Fruit fly (Drosophila melanogaster) whole organism, prepupa: ENCODE results near the gene CG32647.

Experiments used
- Blimp-1 ChIP-seq: fragments of 200-800 bp; sonication (Bioruptor generic); optimal IDR thresholded peaks from 3 replicates; lab custom pipeline; 2017; ENCODE audit warnings: missing biosample characterization, missing genetic modification characterization, mild to moderate bottlenecking, moderate library complexity, missing genetic modification reagents
- CG1621 ChIP-seq: fragments of 200-800 bp; sonication (Bioruptor generic); optimal IDR thresholded peaks from 3 replicates; lab custom pipeline; 2018; ENCODE audit warnings: missing biosample characterization, mild to moderate bottlenecking, missing genetic modification characterization
- CG31627 ChIP-seq: fragments of 200-800 bp; sonication (Bioruptor generic); optimal IDR thresholded peaks from 3 replicates; lab custom pipeline; 2016; ENCODE audit warnings: missing biosample characterization, missing genetic modification characterization
- CG34406 ChIP-seq: fragments of 200-800 bp; sonication (Bioruptor generic); optimal IDR thresholded peaks from 3 replicates; lab custom pipeline; 2016; ENCODE audit warnings: missing biosample characterization, missing genetic modification characterization
- CG3919 ChIP-seq: fragments of 200-800 bp; sonication (Bioruptor generic); optimal IDR thresholded peaks from 3 replicates; lab custom pipeline; 2016; ENCODE audit warnings: missing biosample characterization, missing genetic modification characterization
- CG6276 ChIP-seq: fragments of 200-800 bp; sonication (Bioruptor generic); optimal IDR thresholded peaks from 2 replicates; lab custom pipeline; 2017; ENCODE audit warnings: missing biosample characterization, mild to moderate bottlenecking, missing genetic modification characterization
- CG6854 ChIP-seq: fragments of 200-800 bp; sonication (Bioruptor generic); optimal IDR thresholded peaks from 2 replicates; lab custom pipeline; 2017; ENCODE audit warnings: missing biosample characterization, mild to moderate bottlenecking, missing genetic modification characterization
- Eip93F ChIP-seq: fragments of 200-800 bp; sonication (Bioruptor generic); optimal IDR thresholded peaks from 2 replicates; lab custom pipeline; 2016; ENCODE audit warnings: missing biosample characterization, mild to moderate bottlenecking, missing genetic modification characterization
- Ets21C ChIP-seq: fragments of 200-800 bp; sonication (Bioruptor generic); optimal IDR thresholded peaks from 3 replicates; lab custom pipeline; 2016; ENCODE audit warnings: missing biosample characterization, missing genetic modification characterization
- Hr39 ChIP-seq: fragments of 200-800 bp; sonication (Bioruptor generic); optimal IDR thresholded peaks from 2 replicates; lab custom pipeline; 2016; ENCODE audit warnings: missing biosample characterization, missing genetic modification characterization
- Met ChIP-seq: fragments of 200-800 bp; sonication (Bioruptor generic); optimal IDR thresholded peaks from 3 replicates; lab custom pipeline; 2016; ENCODE audit warnings: missing biosample characterization, missing genetic modification characterization
- OdsH ChIP-seq: fragments of 200-800 bp; sonication (Bioruptor generic); optimal IDR thresholded peaks from 3 replicates; lab custom pipeline; 2016; ENCODE audit warnings: missing biosample characterization, missing genetic modification characterization
- Smox ChIP-seq: fragments of 200-800 bp; sonication (Bioruptor generic); optimal IDR thresholded peaks from 3 replicates; lab custom pipeline; 2016; ENCODE audit warnings: missing biosample characterization, missing genetic modification characterization
- cyc ChIP-seq: fragments of 200-800 bp; sonication (Bioruptor generic); optimal IDR thresholded peaks from 3 replicates; lab custom pipeline; 2016; ENCODE audit warnings: missing biosample characterization, missing genetic modification characterization
- fd59A ChIP-seq: fragments of 200-800 bp; sonication (Bioruptor generic); optimal IDR thresholded peaks from 2 replicates; lab custom pipeline; 2017; ENCODE audit warnings: missing biosample characterization, mild to moderate bottlenecking, missing genetic modification characterization, missing genetic modification reagents
- fd85E ChIP-seq: fragments of 200-800 bp; sonication (Bioruptor generic); optimal IDR thresholded peaks from 3 replicates; lab custom pipeline; 2016; ENCODE audit warnings: missing biosample characterization, missing genetic modification characterization
- salr ChIP-seq, 2 experiments: fragments of 200-800 bp; sonication (Bioruptor generic); optimal IDR thresholded peaks; 3 replicates each; lab custom pipeline; 2016 to 2018; ENCODE audit warnings: missing biosample characterization in 2 of 2, missing genetic modification characterization in 2 of 2, mild to moderate bottlenecking in 1 of 2
- ss ChIP-seq, 2 experiments: fragments of 200-800 bp; sonication (Bioruptor generic); optimal IDR thresholded peaks; 2 replicates in 1 of 2; 3 replicates in 1 of 2; lab custom pipeline; 2017 to 2018; ENCODE audit warnings: mild to moderate bottlenecking in 2 of 2, missing biosample characterization in 2 of 2, missing genetic modification characterization in 2 of 2, moderate library complexity in 1 of 2
- vri ChIP-seq: fragments of 200-800 bp; sonication (Bioruptor generic); optimal IDR thresholded peaks from 3 replicates; lab custom pipeline; 2016; ENCODE audit warnings: missing biosample characterization, mild to moderate bottlenecking, missing genetic modification characterization

The CG32647 gene

dm6 chrX:12723332-12723731 lies 61.4 kb downstream of the CG32647 start (continued):
- TF ChIP-seq CG31627 (no peak), Blimp-1 (GFP tag; lab: Kevin White, UChicago) (no peak)

- TF ChIP-seq OdsH (GFP tag; lab: Kevin White, UChicago) (no peak), Smox (GFP tag; lab: Kevin White, UChicago) (no peak), salr (GFP tag; optimal IDR thresholded peaks at IDR 0.05; lab: Kevin White, UChicago) (no peak), cyc (GFP tag; lab: Kevin White, UChicago) (no peak), Hr39 (no peak), CG6276 (GFP tag; lab: Kevin White, UChicago) (no peak), ss (GFP tag; optimal IDR thresholded peaks at IDR 0.05; lab: Kevin White, UChicago) (no peak), CG34406 (GFP tag; lab: Kevin White, UChicago) (no peak), Met (no peak), vri (GFP tag; lab: Kevin White, UChicago) (no peak), fd85E (GFP tag; lab: Kevin White, UChicago) (no peak), CG3919 (GFP tag; lab: Kevin White, UChicago) (no peak), Blimp-1 (GFP tag; lab: Kevin White, UChicago) (no peak), Ets21C (GFP tag; lab: Kevin White, UChicago) (no peak), CG1621 (tag; lab: Kevin White, UChicago) (no peak), Eip93F (no peak), fd59A (GFP tag; lab: Kevin White, UChicago) (no peak), CG6854 (no peak)
Measured at dm6 chrX:12722009-12722408, 62.7 kb downstream of the CG32647 start.
